Worm (Caenorhabditis elegans) whole organism, L3 larva: ENCODE results near the gene F25E5.16.

Experiments used
- R02D3.7 ChIP-seq: fragments of 150-350 bp; optimal IDR thresholded peaks from 2 replicates; lab custom pipeline; 2014; ENCODE audit warnings: missing biosample characterization, missing genetic modification characterization
- fkh-10 ChIP-seq: sonication (generic microtip); optimal IDR thresholded peaks from 2 replicates; lab custom pipeline; 2017; ENCODE audit warnings: missing biosample characterization, missing genetic modification reagents, missing genetic modification characterization
- fos-1 ChIP-seq: fragments of 150-350 bp; optimal IDR thresholded peaks from 2 replicates; lab custom pipeline; 2014; ENCODE audit warnings: missing biosample characterization, missing genetic modification characterization
- mdl-1 ChIP-seq: fragments of 150-350 bp; optimal IDR thresholded peaks from 2 replicates; lab custom pipeline; 2014; ENCODE audit warnings: missing biosample characterization, missing genetic modification characterization
- nhr-11 ChIP-seq: fragments of 150-350 bp; optimal IDR thresholded peaks from 2 replicates; lab custom pipeline; 2014; ENCODE audit warnings: missing biosample characterization, missing genetic modification characterization
- nhr-25 ChIP-seq: sonication (generic microtip); optimal IDR thresholded peaks from 2 replicates; lab custom pipeline; 2017; ENCODE audit warnings: missing biosample characterization, missing genetic modification characterization
- pqm-1 ChIP-seq: fragments of 150-350 bp; optimal IDR thresholded peaks from 2 replicates; lab custom pipeline; 2017; ENCODE audit warnings: missing biosample characterization, missing genetic modification characterization, inconsistent platforms
- unc-62 ChIP-seq: fragments of 150-350 bp; sonication (generic microtip); optimal IDR thresholded peaks from 4 replicates; lab custom pipeline; 2014; ENCODE audit warnings: missing biosample characterization, missing genetic modification reagents, missing genetic modification characterization
- zag-1 ChIP-seq: fragments of 150-350 bp; optimal IDR thresholded peaks from 2 replicates; lab custom pipeline; 2014; ENCODE audit warnings: missing biosample characterization, missing genetic modification characterization

DNA sequence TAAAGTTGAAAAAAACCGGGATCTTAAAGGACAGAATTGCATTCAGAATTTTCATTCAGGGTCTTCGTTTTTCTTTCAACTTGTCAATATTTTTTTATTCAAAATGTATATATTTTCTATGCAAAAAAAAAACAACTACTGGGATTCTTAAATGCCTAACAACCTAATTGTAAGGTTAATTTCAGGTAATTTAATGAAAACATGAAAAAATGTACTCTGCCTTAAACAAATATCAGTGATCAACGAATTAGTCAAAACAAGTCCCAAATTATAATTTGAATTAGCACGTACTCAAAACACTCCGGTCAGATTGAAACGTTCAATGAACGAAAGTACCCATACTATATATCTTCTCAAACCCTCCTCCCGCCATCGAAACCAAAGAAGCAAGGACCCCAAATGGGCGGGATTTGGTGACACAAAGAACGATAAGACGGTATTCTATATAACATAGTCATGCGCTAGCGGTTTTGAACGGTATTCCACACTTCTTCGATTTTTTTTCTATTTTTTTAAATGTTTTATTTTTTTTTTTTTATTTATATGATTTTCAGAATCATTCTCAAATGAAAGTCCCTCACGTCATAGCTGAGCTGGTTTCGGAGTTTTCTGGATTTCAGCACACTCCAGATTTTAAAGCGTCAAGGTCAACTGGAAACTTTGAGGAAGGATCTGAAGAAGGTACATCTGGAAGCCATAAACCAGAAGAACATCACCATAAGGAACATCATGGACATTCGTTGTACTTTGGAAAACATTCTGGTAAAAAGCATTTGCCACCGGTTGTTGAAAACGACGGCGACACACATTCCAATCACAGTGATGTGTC is 2.5 kb upstream of the F25E5.16 start, which contains the start of the genes ddo-2 and F25E5.8:
- TF ChIP-seq mdl-1: no peak
- no peak for TF ChIP-seq fkh-10 (GFP tag; lab: Kevin White, UChicago)
- TF ChIP-seq fos-1 (tag; lab: Kevin White, UChicago): no peak
- no peak for TF ChIP-seq zag-1 (tag; lab: Kevin White, UChicago)
- no peak for TF ChIP-seq pqm-1 (tag; lab: Kevin White, UChicago)
- no peak for TF ChIP-seq unc-62 (GFP tag; lab: Kevin White, UChicago)
- TF ChIP-seq nhr-25 (tag; lab: Kevin White, UChicago): peak; percentile 14
- TF ChIP-seq nhr-11 (tag; lab: Kevin White, UChicago): no peak
- no peak for TF ChIP-seq R02D3.7 (tag; lab: Kevin White, UChicago)
